Worm (Caenorhabditis elegans) whole organism, L1 larva: ENCODE measurements around the gene lsm-5.

Experiments used
- C34B4.2 ChIP-seq: sonication (generic microtip); optimal IDR thresholded peaks from 2 replicates; lab custom pipeline; 2017; ENCODE audit warnings: mild to moderate bottlenecking, missing genetic modification characterization, missing compliant biosample characterization
- Y116A8C.19 ChIP-seq: sonication (generic microtip); optimal IDR thresholded peaks from 2 replicates; lab custom pipeline; 2016; ENCODE audit warnings: missing compliant biosample characterization, missing genetic modification characterization, borderline replicate concordance
- lin-13 ChIP-seq: fragments of 150-350 bp; optimal IDR thresholded peaks from 2 replicates; lab custom pipeline; 2014; ENCODE audit warnings: missing biosample characterization, missing genetic modification reagents, missing genetic modification characterization
- mdl-1 ChIP-seq, 2 experiments: fragments of 150-350 bp; optimal IDR thresholded peaks; 2 replicates each; lab custom pipeline; 2014 to 2017; ENCODE audit warnings: missing biosample characterization in 2 of 2, missing genetic modification characterization in 2 of 2, inconsistent platforms in 1 of 2
- pax-3 ChIP-seq: fragments of 200-800 bp; sonication (Bioruptor generic); optimal IDR thresholded peaks from 2 replicates; lab custom pipeline; 2018; ENCODE audit warnings: mild to moderate bottlenecking, missing genetic modification characterization, moderate library complexity, missing compliant biosample characterization
- sup-37 ChIP-seq: fragments of 200-800 bp; sonication (Bioruptor generic); optimal IDR thresholded peaks from 2 replicates; lab custom pipeline; 2018; ENCODE audit warnings: mild to moderate bottlenecking, missing genetic modification characterization, missing compliant biosample characterization
- unc-62 ChIP-seq: fragments of 150-350 bp; optimal IDR thresholded peaks from 2 replicates; lab custom pipeline; 2014; ENCODE audit warnings: missing biosample characterization, missing genetic modification reagents, missing genetic modification characterization

DNA sequence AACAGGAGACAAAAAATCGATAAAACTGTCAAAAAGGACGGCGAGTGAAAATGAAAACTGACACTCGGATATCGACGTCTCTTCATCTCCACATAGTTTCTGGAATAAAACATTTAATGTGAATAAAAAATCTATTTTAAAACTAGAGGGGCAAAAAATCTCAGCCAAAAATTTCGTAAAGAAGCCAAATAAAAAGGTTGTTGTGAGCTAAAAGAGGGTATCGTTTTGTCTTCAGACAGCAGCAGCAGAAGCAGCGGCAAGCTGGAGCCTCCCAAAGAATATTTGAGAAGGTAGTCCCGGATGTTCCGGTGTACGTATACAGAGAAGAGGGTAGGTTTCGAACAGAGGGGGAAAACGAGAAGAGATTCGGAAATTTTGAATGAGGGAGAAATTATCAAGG lies 48.3 kb upstream of the lsm-5 start, which contains the start of gene lgc-31:
- TF ChIP-seq C34B4.2 (tag; lab: Kevin White, UChicago) (no peak), sup-37 (GFP tag; lab: Kevin White, UChicago) (no peak), mdl-1 (tag; optimal IDR thresholded peaks at IDR 0.05; lab: Kevin White, UChicago) (no peak), Y116A8C.19 (tag; lab: Kevin White, UChicago) (no peak), unc-62 (GFP tag; lab: Kevin White, UChicago) (no peak), lin-13 (GFP tag; lab: Kevin White, UChicago) (no peak), pax-3 (tag; lab: Kevin White, UChicago) (no peak)
